Worm (Caenorhabditis elegans) whole organism, late embryonic: ENCODE results near the gene srsx-22.

Experiments used
- ahr-1 ChIP-seq: sonication (generic microtip); optimal IDR thresholded peaks from 2 replicates; lab custom pipeline; 2016; ENCODE audit warnings: missing genetic modification characterization, missing compliant biosample characterization
- ttx-3 ChIP-seq: sonication (generic microtip); optimal IDR thresholded peaks from 2 replicates; lab custom pipeline; 2016; ENCODE audit warnings: missing genetic modification reagents, missing genetic modification characterization, missing compliant biosample characterization
- unc-55 ChIP-seq: sonication (generic microtip); optimal IDR thresholded peaks from 2 replicates; lab custom pipeline; 2017; ENCODE audit warnings: missing biosample characterization, missing genetic modification reagents, missing genetic modification characterization
- zip-5 ChIP-seq: sonication (generic microtip); optimal IDR thresholded peaks from 2 replicates; lab custom pipeline; 2016; ENCODE audit warnings: missing genetic modification characterization, missing compliant biosample characterization

DNA sequence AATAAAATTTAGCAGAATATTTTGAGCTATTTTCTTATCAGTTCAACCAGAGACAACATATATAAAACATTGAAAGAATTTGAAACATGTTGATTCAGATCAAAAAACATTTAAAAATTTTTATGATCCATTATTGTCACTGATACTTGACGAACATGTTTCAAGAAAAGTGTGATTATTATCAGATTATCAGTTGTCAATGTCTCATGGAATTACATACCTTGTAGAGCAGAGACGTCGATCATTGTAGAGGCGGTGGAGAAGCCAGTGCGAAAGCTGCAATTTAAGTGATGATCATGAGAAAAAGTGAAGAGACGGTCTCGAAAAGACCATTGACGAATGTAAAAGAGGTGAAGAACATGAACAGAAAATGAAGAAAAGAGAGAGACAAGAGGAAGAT lies 50.9 kb downstream of the srsx-22 start, which contains the start of gene F52E1.9:
- TF ChIP-seq ahr-1 (no peak), zip-5 (tag; lab: Kevin White, UChicago) (no peak), ttx-3 (tag; lab: Kevin White, UChicago) (no peak), unc-55 (no peak)
